Worm (Caenorhabditis elegans): Measurements from ENCODE around the gene Y39A1A.21.

ce11 chrIII:10694294-10694693 is 12.5 kb downstream of the Y39A1A.21 start, which contains the start of the genes Y39A1A.18 and fmo-3:
- TF ChIP-seq nhr-28 (tag; optimal IDR thresholded peaks at IDR 0.05), result no peak
- no peak for TF ChIP-seq lin-13 (tag; optimal IDR thresholded peaks at IDR 0.05)
- no peak for TF ChIP-seq unc-62 (GFP tag; optimal IDR thresholded peaks at IDR 0.05)
- no peak for TF ChIP-seq ztf-11 (tag; optimal IDR thresholded peaks at IDR 0.05)
- TF ChIP-seq ceh-43 (GFP tag; optimal IDR thresholded peaks at IDR 0.05), result no peak
- TF ChIP-seq drap-1 (GFP tag; optimal IDR thresholded peaks at IDR 0.05), result no peak
- TF ChIP-seq unc-39 (tag; optimal IDR thresholded peaks at IDR 0.05), result no peak
- TF ChIP-seq nhr-237 (tag; optimal IDR thresholded peaks at IDR 0.05), result no peak
- TF ChIP-seq lin-32 (GFP tag; optimal IDR thresholded peaks at IDR 0.05), result no peak
- TF ChIP-seq elt-1 (tag; optimal IDR thresholded peaks at IDR 0.05; ENCODE audit: borderline replicate concordance, insufficient read depth), result no peak
- no peak for TF ChIP-seq lsy-2 (tag; optimal IDR thresholded peaks at IDR 0.05)
- no peak for TF ChIP-seq nhr-12 (tag; optimal IDR thresholded peaks at IDR 0.05)
- TF ChIP-seq tbx-8 (GFP tag; optimal IDR thresholded peaks at IDR 0.05), result no peak
- no peak for TF ChIP-seq nhr-76 (tag; optimal IDR thresholded peaks at IDR 0.05)

Data from whole organism, mixed stage, embryonic.